Fruit fly (Drosophila melanogaster) whole organism, adult: Measurements from ENCODE around the gene CG5126.

Source experiments
- CG33017 ChIP-seq: fragments of 200-800 bp; sonication (Bioruptor generic); optimal IDR thresholded peaks from 2 replicates; lab custom pipeline; 2018; ENCODE audit warnings: missing biosample characterization, mild to moderate bottlenecking, missing genetic modification characterization, moderate library complexity
- CG5204 ChIP-seq: fragments of 200-800 bp; sonication (Bioruptor generic); optimal IDR thresholded peaks from 2 replicates; lab custom pipeline; 2016; ENCODE audit warnings: missing biosample characterization, missing genetic modification characterization
- Crg-1 ChIP-seq: fragments of 200-800 bp; sonication (Bioruptor generic); optimal IDR thresholded peaks from 2 replicates; lab custom pipeline; 2016; ENCODE audit warnings: missing biosample characterization, missing genetic modification characterization
- Mnt ChIP-seq: fragments of 200-800 bp; sonication (Bioruptor generic); optimal IDR thresholded peaks from 2 replicates; lab custom pipeline; 2016; ENCODE audit warnings: missing biosample characterization, mild to moderate bottlenecking, missing genetic modification characterization
- bab1 ChIP-seq: fragments of 200-800 bp; sonication (Bioruptor generic); optimal IDR thresholded peaks from 3 replicates; lab custom pipeline; 2019; ENCODE audit warnings: missing biosample characterization, mild to moderate bottlenecking, missing genetic modification characterization, moderate library complexity
- cnc ChIP-seq, 2 experiments: fragments of >200 bp; optimal IDR thresholded peaks; 2 replicates each; lab custom pipeline; 2017
- kay ChIP-seq: fragments of 200-800 bp; sonication (Bioruptor generic); peaks from one replicate; lab custom pipeline; 2016; ENCODE audit warnings: missing biosample characterization, missing genetic modification characterization, borderline replicate concordance

DNA sequence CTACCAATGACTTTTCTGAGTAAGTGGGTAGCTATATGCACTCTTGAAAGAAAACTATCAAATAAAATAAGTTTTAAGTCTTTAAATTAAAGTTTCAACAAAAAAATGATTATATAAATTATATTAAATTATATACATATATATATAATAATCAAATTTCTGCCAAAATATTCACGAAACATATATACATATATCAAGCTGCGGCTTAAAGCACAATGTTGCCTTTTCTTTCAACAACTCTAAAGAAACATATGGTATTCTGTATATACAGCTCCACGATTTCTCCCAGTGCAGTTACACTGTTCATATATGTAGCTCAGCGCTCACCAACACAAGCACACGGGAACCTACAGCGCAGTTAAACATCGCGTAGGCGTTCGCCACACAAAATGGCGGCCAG is 48.3 kb downstream of the CG5126 start:
- TF ChIP-seq CG33017 (tag; lab: Kevin White, UChicago) (peak; percentile 54), Crg-1 (GFP tag; lab: Kevin White, UChicago) (no peak), bab1 (GFP tag; lab: Kevin White, UChicago) (no peak), kay (GFP tag; lab: Kevin White, UChicago) (no peak), cnc (optimal IDR thresholded peaks at IDR 0.05; lab: Kevin White, UChicago) (no peak), CG5204 (GFP tag; lab: Kevin White, UChicago) (no peak), Mnt (GFP tag; lab: Kevin White, UChicago) (no peak)
